Worm (Caenorhabditis elegans) whole organism, L4 larva: ENCODE data around the gene ZC477.7.

ENCODE experiments used
- Y105C5A.15 ChIP-seq: fragments of 200-800 bp; sonication (Bioruptor generic); IDR thresholded peaks from 2 replicates; pipeline ENCODE4 v1.3.6; 2022; ENCODE audit warnings: missing genetic modification characterization, missing compliant biosample characterization
- Y75B8A.6 ChIP-seq: fragments of 200-800 bp; sonication (Bioruptor generic); IDR thresholded peaks from 2 replicates; pipeline ENCODE4 v1.3.6; 2022; ENCODE audit warnings: missing genetic modification reagents, missing genetic modification characterization, missing compliant biosample characterization
- aly-2 ChIP-seq: sonication (generic microtip); optimal IDR thresholded peaks from 2 replicates; lab custom pipeline; 2018; ENCODE audit warnings: missing biosample characterization, missing genetic modification characterization
- ces-1 ChIP-seq: fragments of 150-350 bp; sonication (generic microtip); optimal IDR thresholded peaks from 4 replicates; lab custom pipeline; 2014; ENCODE audit warnings: missing biosample characterization, missing genetic modification reagents, missing genetic modification characterization
- lin-15B ChIP-seq: fragments of 150-350 bp; sonication (generic microtip); optimal IDR thresholded peaks from 3 replicates; lab custom pipeline; 2014; ENCODE audit warnings: missing biosample characterization, missing genetic modification characterization
- lin-39 ChIP-seq: fragments of 150-350 bp; optimal IDR thresholded peaks from 2 replicates; lab custom pipeline; 2014; ENCODE audit warnings: missing biosample characterization, missing genetic modification reagents, missing genetic modification characterization
- nhr-11 ChIP-seq: fragments of 150-350 bp; optimal IDR thresholded peaks from 2 replicates; lab custom pipeline; 2014; ENCODE audit warnings: missing biosample characterization, missing genetic modification characterization
- nhr-237 ChIP-seq: sonication (generic microtip); optimal IDR thresholded peaks from 2 replicates; lab custom pipeline; 2017; ENCODE audit warnings: missing biosample characterization, missing genetic modification characterization
- nhr-28 ChIP-seq: fragments of 150-350 bp; optimal IDR thresholded peaks from 2 replicates; lab custom pipeline; 2014; ENCODE audit warnings: missing biosample characterization, missing genetic modification characterization
- nhr-76 ChIP-seq: fragments of 150-350 bp; optimal IDR thresholded peaks from 2 replicates; lab custom pipeline; 2014; ENCODE audit warnings: missing biosample characterization, missing genetic modification characterization
- php-3 ChIP-seq: fragments of 200-800 bp; sonication (Bioruptor generic); IDR thresholded peaks from 2 replicates; pipeline ENCODE4 v1.3.6; 2022; ENCODE audit warnings: missing genetic modification reagents, missing genetic modification characterization, missing compliant biosample characterization
- unc-130 ChIP-seq: sonication (generic microtip); optimal IDR thresholded peaks from 2 replicates; lab custom pipeline; 2016; ENCODE audit warnings: missing genetic modification reagents, missing genetic modification characterization, missing compliant biosample characterization

DNA sequence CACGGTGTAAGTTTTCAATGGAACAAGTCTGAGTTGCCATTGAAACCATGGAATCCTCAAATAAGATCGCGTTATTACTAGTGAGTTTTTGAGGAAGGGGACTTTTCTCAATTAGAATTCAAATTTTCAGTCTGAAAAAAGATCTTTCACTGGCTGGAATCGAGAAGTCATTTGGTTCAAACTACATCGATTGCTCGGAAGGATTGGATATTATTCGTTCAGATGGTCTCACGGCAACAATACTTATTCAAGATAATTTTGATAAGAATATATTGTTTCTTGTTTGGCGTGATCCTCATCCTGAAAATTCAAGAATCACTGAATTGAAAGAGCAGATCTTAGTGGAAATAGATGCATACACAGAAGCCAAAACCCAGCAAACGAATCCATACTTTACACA, 43.8 kb downstream of the ZC477.7 start:
- TF ChIP-seq nhr-237 (no peak), aly-2 (tag; lab: Kevin White, UChicago) (no peak), php-3 (GFP tag; lab: Robert Waterston, UW) (no peak), nhr-28 (no peak), nhr-11 (tag; lab: Kevin White, UChicago) (no peak), nhr-76 (no peak), ces-1 (no peak), Y105C5A.15 (GFP tag; lab: Robert Waterston, UW) (no peak), unc-130 (GFP tag; lab: Kevin White, UChicago) (no peak), Y75B8A.6 (GFP tag; lab: Robert Waterston, UW) (no peak), lin-15B (tag; lab: Kevin White, UChicago) (no peak), lin-39 (tag; lab: Kevin White, UChicago) (no peak)
